Worm (Caenorhabditis elegans): Measurements from ENCODE around the gene F20D12.12.
"Not testable (repeated sequence)": the region's sequence is repeated elsewhere in the genome, so short reads cannot be mapped to it uniquely, and the experiment has no call there.

DNA sequence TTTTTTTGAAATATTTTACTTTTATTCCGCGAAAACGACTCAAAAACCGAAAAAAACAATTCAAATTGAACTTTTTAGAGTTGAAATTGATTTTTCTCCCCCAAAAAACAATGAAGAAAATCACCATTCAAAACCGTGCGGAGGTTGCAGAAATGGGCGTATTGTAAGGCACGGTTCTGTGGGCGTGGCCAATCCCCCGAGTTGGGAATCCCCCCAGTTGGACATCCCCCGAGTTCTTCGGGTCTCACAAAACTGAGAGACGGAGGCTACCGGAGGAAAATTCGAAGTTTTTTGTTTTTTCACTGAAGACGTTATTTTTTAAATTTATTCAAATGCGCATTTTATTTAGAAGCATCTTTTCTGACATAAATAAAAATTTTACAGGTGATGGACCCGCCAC lies 1.1 kb downstream of the F20D12.12 start, which contains the start of gene mcm-3AP:
- TF ChIP-seq F49E8.2 (tag; optimal IDR thresholded peaks at IDR 0.05; ENCODE audit: borderline replicate concordance); madf-5 (GFP tag; IDR thresholded peaks at IDR 0.05); fos-1 (tag; optimal IDR thresholded peaks at IDR 0.05); daf-16 (GFP tag; optimal IDR thresholded peaks at IDR 0.05); daf-16 (tag; optimal IDR thresholded peaks at IDR 0.05); nhr-237 (tag; optimal IDR thresholded peaks at IDR 0.05); ama-1 (optimal IDR thresholded peaks at IDR 0.05); unc-62 (GFP tag; optimal IDR thresholded peaks at IDR 0.05 in 1 of 2); unc-62 (tag; optimal IDR thresholded peaks at IDR 0.05): not testable (repeated sequence)

Measured in whole organism, L4 larva.